Worm (Caenorhabditis elegans) whole organism, young adult: ENCODE data around the gene K06A9.3.

ENCODE experiments used
- akir-1 ChIP-seq: fragments of 200-800 bp; sonication (Bioruptor generic); optimal IDR thresholded peaks from 2 replicates; lab custom pipeline; 2018; ENCODE audit warnings: mild to moderate bottlenecking, missing genetic modification characterization, moderate library complexity, missing compliant biosample characterization
- attf-5 ChIP-seq: fragments of 200-800 bp; sonication (Bioruptor generic); optimal IDR thresholded peaks from 2 replicates; lab custom pipeline; 2018; ENCODE audit warnings: mild to moderate bottlenecking, missing genetic modification characterization, missing compliant biosample characterization
- tlf-1 ChIP-seq: fragments of 200-800 bp; sonication (Bioruptor generic); optimal IDR thresholded peaks from 2 replicates; lab custom pipeline; 2018; ENCODE audit warnings: mild to moderate bottlenecking, missing genetic modification characterization, missing compliant biosample characterization

DNA sequence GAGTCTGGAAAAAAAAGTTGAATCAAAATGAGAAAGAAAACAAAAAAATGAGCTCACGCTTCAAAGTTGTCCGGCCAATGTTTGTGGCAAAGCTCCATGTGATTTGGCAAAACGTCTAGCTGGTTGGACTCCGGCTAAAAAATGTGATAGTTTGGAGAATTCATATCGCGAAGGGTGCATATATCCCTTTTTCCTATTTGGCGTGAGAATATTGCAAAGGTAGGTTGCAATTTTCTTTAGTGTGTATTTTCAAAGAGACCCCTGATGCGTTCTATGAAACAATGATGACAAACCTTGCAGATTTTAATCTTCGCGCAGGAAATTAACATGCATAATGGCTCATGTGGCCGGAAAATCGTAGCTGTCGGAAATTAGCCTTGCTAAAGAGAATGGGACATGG is 43.0 kb downstream of the K06A9.3 start:
- no peak for TF ChIP-seq tlf-1 (GFP tag; lab: Kevin White, UChicago)
- TF ChIP-seq attf-5 (GFP tag; lab: Kevin White, UChicago) = no peak
- TF ChIP-seq akir-1 (GFP tag; lab: Kevin White, UChicago) = no peak
